Fruit fly (Drosophila melanogaster) whole organism, embryonic: Measurements from ENCODE around the gene Ten-m.

Experiments
- Antp ChIP-seq: fragments of 200-800 bp; sonication (Bioruptor generic); optimal IDR thresholded peaks from 3 replicates; lab custom pipeline; 2016; ENCODE audit warnings: missing biosample characterization, missing genetic modification characterization
- CG10274 ChIP-seq: fragments of 200-800 bp; sonication (Bioruptor generic); optimal IDR thresholded peaks from 3 replicates; lab custom pipeline; 2017; ENCODE audit warnings: missing biosample characterization, mild to moderate bottlenecking, missing genetic modification characterization
- CG10366 ChIP-seq: fragments of 200-800 bp; sonication (Bioruptor generic); IDR thresholded peaks from 2 replicates; pipeline ENCODE4 v1.3.6; 2022; ENCODE audit warnings: missing biosample characterization, missing genetic modification characterization
- CG10654 ChIP-seq: fragments of 200-800 bp; sonication (Bioruptor generic); optimal IDR thresholded peaks from 2 replicates; lab custom pipeline; 2016; ENCODE audit warnings: missing biosample characterization, missing genetic modification characterization
- CG10979 ChIP-seq: fragments of 200-800 bp; sonication (Bioruptor generic); optimal IDR thresholded peaks from 2 replicates; lab custom pipeline; 2018; ENCODE audit warnings: missing biosample characterization, mild to moderate bottlenecking, missing genetic modification characterization, moderate library complexity
- CG11696 ChIP-seq: fragments of 200-800 bp; sonication (Bioruptor generic); IDR thresholded peaks from 2 replicates; pipeline ENCODE4 v1.3.6; 2022; ENCODE audit warnings: missing biosample characterization, missing genetic modification characterization
- CG1233 ChIP-seq: fragments of 200-800 bp; sonication (Bioruptor generic); optimal IDR thresholded peaks from 4 replicates; lab custom pipeline; 2018; ENCODE audit warnings: missing biosample characterization, mild to moderate bottlenecking, missing genetic modification characterization
- CG12769 ChIP-seq: fragments of 200-800 bp; sonication (Bioruptor generic); optimal IDR thresholded peaks from 2 replicates; lab custom pipeline; 2019; ENCODE audit warnings: missing biosample characterization, mild to moderate bottlenecking, missing genetic modification characterization, moderate library complexity
- CG17186 ChIP-seq: fragments of 200-800 bp; sonication (Bioruptor generic); optimal IDR thresholded peaks from 3 replicates; lab custom pipeline; 2017; ENCODE audit warnings: missing biosample characterization, missing genetic modification reagents, missing genetic modification characterization
- CG17829 ChIP-seq: fragments of 200-800 bp; optimal IDR thresholded peaks from 2 replicates; lab custom pipeline; 2019; ENCODE audit warnings: missing biosample characterization, mild to moderate bottlenecking, missing genetic modification characterization, moderate library complexity
- CG2712 ChIP-seq: fragments of 200-800 bp; optimal IDR thresholded peaks from 3 replicates; lab custom pipeline; 2019; ENCODE audit warnings: missing biosample characterization, mild to moderate bottlenecking, missing genetic modification characterization, moderate library complexity
- CG32772 ChIP-seq: fragments of 200-800 bp; sonication (Bioruptor generic); IDR thresholded peaks from 2 replicates; pipeline ENCODE4 v1.3.6; 2022; ENCODE audit warnings: missing biosample characterization, missing genetic modification characterization
- CG4424 ChIP-seq: fragments of 200-800 bp; sonication (Bioruptor generic); optimal IDR thresholded peaks from 3 replicates; lab custom pipeline; 2016; ENCODE audit warnings: missing biosample characterization, missing genetic modification characterization
- CG6254 ChIP-seq: fragments of 200-800 bp; sonication (Bioruptor generic); optimal IDR thresholded peaks from 3 replicates; lab custom pipeline; 2017; ENCODE audit warnings: mild to moderate bottlenecking, missing biosample characterization, missing genetic modification reagents, missing genetic modification characterization
- CG6813 ChIP-seq: fragments of 200-800 bp; sonication (Bioruptor generic); optimal IDR thresholded peaks from 2 replicates; lab custom pipeline; 2017; ENCODE audit warnings: missing biosample characterization, missing genetic modification characterization, mild to moderate bottlenecking, moderate library complexity, missing genetic modification reagents
- CG8089 ChIP-seq: fragments of 200-800 bp; sonication (Bioruptor generic); optimal IDR thresholded peaks from 3 replicates; lab custom pipeline; 2016; ENCODE audit warnings: missing biosample characterization, missing genetic modification characterization
- CG9817 ChIP-seq: fragments of 200-800 bp; sonication (Bioruptor generic); optimal IDR thresholded peaks from 2 replicates; lab custom pipeline; 2018; ENCODE audit warnings: missing biosample characterization, mild to moderate bottlenecking, missing genetic modification characterization, moderate library complexity
- CG9932 ChIP-seq: fragments of 200-800 bp; sonication (Bioruptor generic); IDR thresholded peaks from 2 replicates; pipeline ENCODE4 v1.3.6; 2022; ENCODE audit warnings: missing biosample characterization, missing genetic modification characterization
- CrebB ChIP-seq: fragments of 200-800 bp; sonication (Bioruptor generic); optimal IDR thresholded peaks from 3 replicates; lab custom pipeline; 2018; ENCODE audit warnings: missing biosample characterization, mild to moderate bottlenecking, missing genetic modification characterization
- Dip3 ChIP-seq: fragments of 200-800 bp; sonication (Bioruptor generic); optimal IDR thresholded peaks from 3 replicates; lab custom pipeline; 2016; ENCODE audit warnings: missing biosample characterization, missing genetic modification characterization
- Dp ChIP-seq: fragments of 200-800 bp; sonication (Bioruptor generic); optimal IDR thresholded peaks from 2 replicates; lab custom pipeline; 2018; ENCODE audit warnings: missing biosample characterization, mild to moderate bottlenecking, missing genetic modification characterization, moderate library complexity
- Eip74EF ChIP-seq, 2 experiments: fragments of 200-800 bp in 1 of 2; fragments of >200 bp in 1 of 2; sonication (Bioruptor generic) in 1 of 2; optimal IDR thresholded peaks; 2 replicates each; lab custom pipeline; 2017 to 2019; ENCODE audit warnings: missing biosample characterization in 2 of 2, missing genetic modification characterization in 2 of 2, mild to moderate bottlenecking in 1 of 2, moderate library complexity in 1 of 2
- Ets97D ChIP-seq: fragments of 200-800 bp; sonication (Bioruptor generic); optimal IDR thresholded peaks from 3 replicates; lab custom pipeline; 2016; ENCODE audit warnings: missing biosample characterization, missing genetic modification characterization
- HLH4C ChIP-seq: fragments of 200-800 bp; sonication (Bioruptor generic); IDR thresholded peaks from 3 replicates; pipeline ENCODE4 v1.3.6; 2022; ENCODE audit warnings: missing biosample characterization, missing genetic modification characterization; ENCODE audit not compliant: partially characterized antibody
- Hr3 ChIP-seq: fragments of 200-800 bp; sonication (Bioruptor generic); optimal IDR thresholded peaks from 3 replicates; lab custom pipeline; 2016; ENCODE audit warnings: missing biosample characterization, missing genetic modification characterization
- Hr51 ChIP-seq, 2 experiments: fragments of 200-800 bp; sonication (Bioruptor generic); optimal IDR thresholded peaks; 2 replicates in 1 of 2; 3 replicates in 1 of 2; lab custom pipeline; 2016 to 2018; ENCODE audit warnings: missing biosample characterization in 2 of 2, missing genetic modification characterization in 2 of 2, mild to moderate bottlenecking in 1 of 2, moderate library complexity in 1 of 2
- NK7.1 ChIP-seq: fragments of 200-800 bp; sonication (Bioruptor generic); optimal IDR thresholded peaks from 3 replicates; lab custom pipeline; 2016; ENCODE audit warnings: missing biosample characterization, missing genetic modification characterization
- PHDP ChIP-seq: fragments of 200-800 bp; sonication (Bioruptor generic); optimal IDR thresholded peaks from 3 replicates; lab custom pipeline; 2018; ENCODE audit warnings: missing biosample characterization, mild to moderate bottlenecking, missing genetic modification characterization, moderate library complexity
- Ptx1 ChIP-seq: fragments of 200-800 bp; sonication (Bioruptor generic); IDR thresholded peaks from 2 replicates; pipeline ENCODE4 v1.3.6; 2022; ENCODE audit warnings: missing biosample characterization, missing genetic modification characterization
- chif ChIP-seq, 2 experiments: fragments of 200-800 bp; sonication (Bioruptor generic); optimal IDR thresholded peaks; 3 replicates each; lab custom pipeline; 2016; ENCODE audit warnings: missing biosample characterization in 2 of 2, missing genetic modification characterization in 2 of 2
- chinmo ChIP-seq: fragments of 200-800 bp; sonication (Bioruptor generic); IDR thresholded peaks from 4 replicates; pipeline ENCODE4 v1.3.6; 2022; ENCODE audit warnings: missing biosample characterization, missing genetic modification characterization; ENCODE audit not compliant: partially characterized antibody
- dpn ChIP-seq, 2 experiments: fragments of 200-800 bp; sonication (Bioruptor generic); optimal IDR thresholded peaks; 3 replicates each; lab custom pipeline; 2016; ENCODE audit warnings: missing biosample characterization in 2 of 2, missing genetic modification characterization in 2 of 2
- fd3F ChIP-seq: fragments of 200-800 bp; sonication (Bioruptor generic); optimal IDR thresholded peaks from 2 replicates; lab custom pipeline; 2018; ENCODE audit warnings: missing biosample characterization, mild to moderate bottlenecking, missing genetic modification characterization, moderate library complexity
- fu2 ChIP-seq: fragments of 200-800 bp; sonication (Bioruptor generic); optimal IDR thresholded peaks from 2 replicates; lab custom pipeline; 2016; ENCODE audit warnings: missing biosample characterization, missing genetic modification characterization
- gcm ChIP-seq: fragments of 200-800 bp; sonication (Bioruptor generic); optimal IDR thresholded peaks from 2 replicates; lab custom pipeline; 2019; ENCODE audit warnings: missing biosample characterization, mild to moderate bottlenecking, missing genetic modification characterization, moderate library complexity
- h ChIP-seq: fragments of >200 bp; optimal IDR thresholded peaks from 2 replicates; lab custom pipeline; 2017
- hb ChIP-seq: fragments of 200-800 bp; sonication (Bioruptor generic); IDR thresholded peaks from 3 replicates; pipeline ENCODE4 v1.3.6; 2022; ENCODE audit warnings: missing biosample characterization, missing genetic modification characterization; ENCODE audit not compliant: partially characterized antibody
- hth ChIP-seq: fragments of >200 bp; optimal IDR thresholded peaks from 2 replicates; lab custom pipeline; 2017; ENCODE audit warnings: inconsistent platforms
- klu ChIP-seq: fragments of 200-800 bp; sonication (Bioruptor generic); IDR thresholded peaks from 2 replicates; pipeline ENCODE4 v1.3.6; 2022; ENCODE audit warnings: missing biosample characterization, missing genetic modification characterization
- lbe ChIP-seq: fragments of 200-800 bp; sonication (Bioruptor generic); optimal IDR thresholded peaks from 2 replicates; lab custom pipeline; 2016; ENCODE audit warnings: missing biosample characterization, mild to moderate bottlenecking, missing genetic modification characterization
- mirr ChIP-seq: fragments of 200-800 bp; sonication (Bioruptor generic); optimal IDR thresholded peaks from 3 replicates; lab custom pipeline; 2018; ENCODE audit warnings: missing biosample characterization, mild to moderate bottlenecking, missing genetic modification characterization
- pho ChIP-seq: fragments of 200-800 bp; sonication (Bioruptor generic); optimal IDR thresholded peaks from 2 replicates; lab custom pipeline; 2016; ENCODE audit warnings: missing biosample characterization, missing genetic modification characterization
- prd ChIP-seq, 3 experiments: fragments of >200 bp in 2 of 3; fragments of 200-800 bp in 1 of 3; sonication (Bioruptor generic) in 1 of 3; optimal IDR thresholded peaks in 2 of 3; IDR thresholded peaks in 1 of 3; 2 replicates in 2 of 3; 3 replicates in 1 of 3; pipeline versions ENCODE4 v1.3.6 to Lab custom; 2017 to 2022; ENCODE audit warnings: missing biosample characterization in 1 of 3, missing genetic modification characterization in 1 of 3
- repo ChIP-seq: fragments of 200-800 bp; sonication (Bioruptor generic); optimal IDR thresholded peaks from 2 replicates; lab custom pipeline; 2016; ENCODE audit warnings: missing biosample characterization, missing genetic modification characterization
- tll ChIP-seq, 2 experiments: fragments of 200-800 bp in 1 of 2; fragments of >200 bp in 1 of 2; sonication (Bioruptor generic) in 1 of 2; optimal IDR thresholded peaks; 2 replicates each; lab custom pipeline; 2017 to 2019; ENCODE audit warnings: missing biosample characterization in 2 of 2, missing genetic modification characterization in 2 of 2, mild to moderate bottlenecking in 1 of 2, moderate library complexity in 1 of 2
- toy ChIP-seq: fragments of 200-800 bp; sonication (Bioruptor generic); IDR thresholded peaks from 2 replicates; pipeline ENCODE4 v1.3.6; 2022; ENCODE audit warnings: missing biosample characterization, missing genetic modification characterization
- zen2 ChIP-seq: fragments of 200-800 bp; sonication (Bioruptor generic); IDR thresholded peaks from 3 replicates; pipeline ENCODE4 v1.3.6; 2022; ENCODE audit warnings: missing biosample characterization, missing genetic modification characterization; ENCODE audit not compliant: partially characterized antibody
- zfh2 ChIP-seq: fragments of 200-800 bp; sonication (Bioruptor generic); optimal IDR thresholded peaks from 2 replicates; lab custom pipeline; 2016; ENCODE audit warnings: missing biosample characterization, missing genetic modification characterization

Gene Ten-m

dm6 chr3L:22262797-22263423, 144.8 kb downstream of the Ten-m start, which contains the start of the genes Rich and Ddx1 (continued):
- TF ChIP-seq chinmo (GFP tag; lab: Robert Waterston, UW) (no peak), klu (GFP tag; lab: Robert Waterston, UW) (peak; percentile 22; the same call in 1 of the 2 replicates), CG10654 (GFP tag; lab: Kevin White, UChicago) (peak; percentile 22), zen2 (GFP tag; lab: Robert Waterston, UW) (no peak; the same call in 2 of the 3 replicates), CG4424 (GFP tag; lab: Kevin White, UChicago) (peak; percentile 67), fu2 (GFP tag; lab: Kevin White, UChicago) (peak; percentile 17), repo (no peak), CG32772 (GFP tag; lab: Robert Waterston, UW) (0 out of 2 replicates have a peak, but pooled peaks have one; percentile 13), Dip3 (GFP tag; lab: Kevin White, UChicago) (peak; percentile 8), mirr (no peak), CG2712 (tag; lab: Kevin White, UChicago) (peak; percentile 66), CG1233 (GFP tag; lab: Kevin White, UChicago) (peak; percentile 49), chif (GFP tag; optimal IDR thresholded peaks at IDR 0.05; lab: Kevin White, UChicago) (peak in 1 of 2 experiments; percentile 36), CrebB (tag; lab: Kevin White, UChicago) (peak; percentile 25), tll (GFP tag; optimal IDR thresholded peaks at IDR 0.05; lab: Kevin White, UChicago) (peak in 1 of 2 experiments; percentile 81), HLH4C (GFP tag; lab: Robert Waterston, UW) (no peak), CG9932 (GFP tag; lab: Robert Waterston, UW) (peak; percentile 62), NK7.1 (GFP tag; lab: Kevin White, UChicago) (no peak), Hr3 (GFP tag; lab: Kevin White, UChicago) (peak; percentile 69), Dp (GFP tag; lab: Kevin White, UChicago) (peak; percentile 18), CG10979 (tag; lab: Kevin White, UChicago) (peak; percentile 32), dpn (GFP tag; optimal IDR thresholded peaks at IDR 0.05; lab: Kevin White, UChicago) (peak; percentile 43 to 52), Hr51 (GFP tag; optimal IDR thresholded peaks at IDR 0.05; lab: Kevin White, UChicago) (peak; percentile 27 to 47), CG11696 (GFP tag; lab: Robert Waterston, UW) (no peak), CG10366 (peak; percentile 15; the same call in 1 of the 2 replicates), CG6254 (GFP tag; lab: Kevin White, UChicago) (peak; percentile 49), zfh2 (GFP tag; lab: Kevin White, UChicago) (peak; percentile 52), Ptx1 (peak; percentile 50), toy (GFP tag; lab: Robert Waterston, UW) (no peak), pho (GFP tag; lab: Kevin White, UChicago) (peak; percentile 18), CG10274 (GFP tag; lab: Kevin White, UChicago) (no peak), h (no peak), hth (lab: Kevin White, UChicago) (no peak), CG8089 (GFP tag; lab: Kevin White, UChicago) (no peak), prd (optimal IDR thresholded peaks at IDR 0.05; lab: Kevin White, UChicago) (no peak), prd (GFP tag; IDR thresholded peaks at IDR 0.05; lab: Robert Waterston, UW) (peak; percentile 55), fd3F (peak; percentile 20), CG17829 (tag; lab: Kevin White, UChicago) (peak; percentile 57), CG12769 (tag; lab: Kevin White, UChicago) (no peak), gcm (no peak), lbe (GFP tag; lab: Kevin White, UChicago) (peak; percentile 49), Eip74EF (GFP tag; optimal IDR thresholded peaks at IDR 0.05; lab: Kevin White, UChicago) (no peak), Antp (GFP tag; lab: Kevin White, UChicago) (peak; percentile 36), CG9817 (peak; percentile 43), CG6813 (GFP tag; lab: Kevin White, UChicago) (no peak), PHDP (tag; lab: Kevin White, UChicago) (no peak), Ets97D (peak; percentile 19), CG17186 (GFP tag; lab: Kevin White, UChicago) (peak; percentile 17), hb (GFP tag; lab: Robert Waterston, UW) (no peak)
